Fruit fly (Drosophila melanogaster) Kc167 (cell line): ENCODE results near the gene Rpt6R.

Experiments used
- psq ChIP-seq: fragments of >200 bp; optimal IDR thresholded peaks from 2 replicates; lab custom pipeline; 2017; ENCODE audit warnings: missing external identifiers
- ttk ChIP-seq: sonication (Bioruptor generic); optimal IDR thresholded peaks from 2 replicates; lab custom pipeline; 2017; ENCODE audit warnings: missing external identifiers

- TF ChIP-seq psq (lab: Kevin White, UChicago) (no peak), ttk (lab: Kevin White, UChicago) (no peak)
Observed at dm6 chr3R:30603881-30604280, 20.4 kb upstream of the Rpt6R start, which contains the start of gene PH4alphaNE3.
